Worm (Caenorhabditis elegans): Measurements from ENCODE around the gene F08G12.1.

ce11 chrX:11344899-11345298 lies 39.2 kb upstream of the F08G12.1 start:
- TF ChIP-seq ces-1 (GFP tag; optimal IDR thresholded peaks at IDR 0.05) (no peak), nhr-28 (tag; optimal IDR thresholded peaks at IDR 0.05) (no peak), ama-1 (optimal IDR thresholded peaks at IDR 0.05) (no peak)

Measured in whole organism, L1 larva.